Worm (Caenorhabditis elegans) whole organism, L4 larva: ENCODE data around the gene F09C6.14.

Source experiments
- D1046.2 ChIP-seq: fragments of 200-800 bp; sonication (Bioruptor generic); IDR thresholded peaks from 2 replicates; pipeline ENCODE4 v1.3.6; 2022; ENCODE audit warnings: missing genetic modification characterization, missing compliant biosample characterization
- F10B5.3 ChIP-seq: sonication (generic microtip); optimal IDR thresholded peaks from 2 replicates; lab custom pipeline; 2016; ENCODE audit warnings: mild to moderate bottlenecking, missing genetic modification characterization, missing compliant biosample characterization
- F37D6.2 ChIP-seq: sonication (generic microtip); optimal IDR thresholded peaks from 2 replicates; lab custom pipeline; 2016; ENCODE audit warnings: mild to moderate bottlenecking, missing genetic modification characterization, missing compliant biosample characterization
- Y105C5A.15 ChIP-seq: fragments of 200-800 bp; sonication (Bioruptor generic); IDR thresholded peaks from 2 replicates; pipeline ENCODE4 v1.3.6; 2022; ENCODE audit warnings: missing genetic modification characterization, missing compliant biosample characterization
- Y48G9A.11 ChIP-seq: fragments of 200-800 bp; sonication (Bioruptor generic); IDR thresholded peaks from 2 replicates; pipeline ENCODE4 v1.3.6; 2022; ENCODE audit warnings: missing genetic modification reagents, missing genetic modification characterization, missing compliant biosample characterization
- aly-2 ChIP-seq: sonication (generic microtip); optimal IDR thresholded peaks from 2 replicates; lab custom pipeline; 2018; ENCODE audit warnings: missing biosample characterization, missing genetic modification characterization
- attf-4 ChIP-seq: sonication (generic microtip); optimal IDR thresholded peaks from 3 replicates; lab custom pipeline; 2017; ENCODE audit warnings: missing biosample characterization, missing genetic modification characterization
- ctbp-1 ChIP-seq: fragments of 200-800 bp; sonication (Bioruptor generic); IDR thresholded peaks from 2 replicates; pipeline ENCODE4 v1.3.6; 2022; ENCODE audit warnings: missing genetic modification reagents, missing genetic modification characterization, missing compliant biosample characterization
- daf-19 ChIP-seq: fragments of 200-800 bp; sonication (Bioruptor generic); conservative IDR thresholded peaks from 2 replicates; pipeline ENCODE4 v1.3.6; 2022; ENCODE audit warnings: missing genetic modification characterization, missing compliant biosample characterization
- dmd-6 ChIP-seq: fragments of 200-800 bp; sonication (Bioruptor generic); IDR thresholded peaks from 2 replicates; pipeline ENCODE4 v1.3.6; 2022; ENCODE audit warnings: missing genetic modification reagents, missing genetic modification characterization, missing compliant biosample characterization
- dmd-9 ChIP-seq: fragments of 200-800 bp; sonication (Bioruptor generic); IDR thresholded peaks from 2 replicates; pipeline ENCODE4 v1.3.6; 2022; ENCODE audit warnings: missing genetic modification reagents, missing genetic modification characterization, missing compliant biosample characterization
- hlh-11 ChIP-seq: fragments of 200-800 bp; sonication (Bioruptor generic); optimal IDR thresholded peaks from 2 replicates; lab custom pipeline; 2018; ENCODE audit warnings: mild to moderate bottlenecking, missing genetic modification characterization, missing compliant biosample characterization
- lir-3 ChIP-seq: sonication (generic microtip); optimal IDR thresholded peaks from 2 replicates; lab custom pipeline; 2016; ENCODE audit warnings: mild to moderate bottlenecking, missing genetic modification characterization, missing compliant biosample characterization
- mdl-1 ChIP-seq, 2 experiments: fragments of 150-350 bp in 1 of 2; sonication (generic microtip) in 1 of 2; optimal IDR thresholded peaks; 2 replicates each; lab custom pipeline; 2014 to 2017; ENCODE audit warnings: missing biosample characterization in 2 of 2, missing genetic modification characterization in 2 of 2
- mes-2 ChIP-seq: sonication (generic microtip); optimal IDR thresholded peaks from 2 replicates; lab custom pipeline; 2016; ENCODE audit warnings: missing genotype, mild to moderate bottlenecking, missing genetic modification characterization, missing compliant biosample characterization; ENCODE audit not compliant: poor library complexity, severe bottlenecking
- mxl-3 ChIP-seq: fragments of 200-800 bp; sonication (Bioruptor generic); optimal IDR thresholded peaks from 2 replicates; lab custom pipeline; 2018; ENCODE audit warnings: mild to moderate bottlenecking, missing genetic modification characterization, missing compliant biosample characterization
- nhr-42 ChIP-seq: fragments of 200-800 bp; sonication (Bioruptor generic); IDR thresholded peaks from 2 replicates; pipeline ENCODE4 v1.3.6; 2022; ENCODE audit warnings: missing genetic modification characterization, missing compliant biosample characterization
- nhr-48 ChIP-seq: sonication (generic microtip); optimal IDR thresholded peaks from 2 replicates; lab custom pipeline; 2016; ENCODE audit warnings: mild to moderate bottlenecking, missing genetic modification characterization, missing compliant biosample characterization
- nhr-6 ChIP-seq: fragments of 150-350 bp; optimal IDR thresholded peaks from 2 replicates; lab custom pipeline; 2014; ENCODE audit warnings: missing biosample characterization, missing genetic modification characterization
- pha-4 ChIP-seq, 2 experiments: fragments of 150-350 bp in 1 of 2; fragments of 200-800 bp in 1 of 2; sonication (Bioruptor generic) in 1 of 2; IDR thresholded peaks in 1 of 2; optimal IDR thresholded peaks in 1 of 2; 2 replicates each; pipeline versions ENCODE4 v1.3.6 to Lab custom; 2014 to 2022; ENCODE audit warnings: missing genetic modification characterization in 2 of 2, missing genetic modification reagents in 2 of 2, missing biosample characterization in 1 of 2, missing compliant biosample characterization in 1 of 2
- php-3 ChIP-seq: fragments of 200-800 bp; sonication (Bioruptor generic); IDR thresholded peaks from 2 replicates; pipeline ENCODE4 v1.3.6; 2022; ENCODE audit warnings: missing genetic modification reagents, missing genetic modification characterization, missing compliant biosample characterization
- sdz-12 ChIP-seq: fragments of 200-800 bp; sonication (Bioruptor generic); optimal IDR thresholded peaks from 2 replicates; lab custom pipeline; 2018; ENCODE audit warnings: mild to moderate bottlenecking, missing genetic modification characterization, missing compliant biosample characterization
- set-16 ChIP-seq: fragments of 200-800 bp; sonication (Bioruptor generic); IDR thresholded peaks from 2 replicates; pipeline ENCODE4 v1.3.6; 2022; ENCODE audit warnings: missing genetic modification reagents, missing genetic modification characterization, missing compliant biosample characterization
- snpc-1.2 ChIP-seq: fragments of 200-800 bp; sonication (Bioruptor generic); IDR thresholded peaks from 2 replicates; pipeline ENCODE4 v1.3.6; 2022; ENCODE audit warnings: missing genetic modification reagents, missing genetic modification characterization, missing compliant biosample characterization
- spr-3 ChIP-seq: fragments of 200-800 bp; sonication (Bioruptor generic); optimal IDR thresholded peaks from 2 replicates; lab custom pipeline; 2018; ENCODE audit warnings: mild to moderate bottlenecking, missing genetic modification characterization, missing compliant biosample characterization
- tag-97 ChIP-seq: fragments of 200-800 bp; sonication (Bioruptor generic); IDR thresholded peaks from 2 replicates; pipeline ENCODE4 v1.3.6; 2022; ENCODE audit warnings: missing genetic modification characterization, missing compliant biosample characterization
- unc-62 ChIP-seq, 3 experiments: fragments of 150-350 bp in 1 of 3; sonication (generic microtip); optimal IDR thresholded peaks in 2 of 3; peaks in 1 of 3; 1 replicate in 1 of 3; 2 replicates in 2 of 3; lab custom pipeline; 2014 to 2017; ENCODE audit warnings: missing biosample characterization in 3 of 3, missing genetic modification characterization in 3 of 3, missing genetic modification reagents in 3 of 3, missing genotype in 1 of 3
- zag-1 ChIP-seq: fragments of 150-350 bp; optimal IDR thresholded peaks from 2 replicates; lab custom pipeline; 2014; ENCODE audit warnings: missing biosample characterization, missing genetic modification characterization

The F09C6.14 gene

DNA sequence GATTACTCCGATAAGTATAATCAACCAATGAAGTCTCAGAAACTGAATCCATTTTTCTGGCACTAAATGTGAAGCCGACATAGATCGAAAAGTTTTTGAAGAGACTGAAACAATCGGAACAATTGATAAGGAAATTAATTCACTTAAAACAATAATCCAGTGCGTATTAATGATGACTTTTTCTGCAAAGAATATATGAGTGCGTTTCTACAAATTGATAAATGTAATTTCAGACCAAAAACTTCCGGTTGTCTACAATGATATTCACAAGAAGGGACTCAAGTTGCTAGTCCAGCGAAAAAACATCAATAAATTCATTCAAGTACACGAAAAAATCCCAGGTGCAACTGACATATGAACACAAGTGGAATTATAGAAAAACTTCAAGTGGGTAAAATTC lies 11.0 kb upstream of the F09C6.14 start, which contains the start of gene clec-33 (continued):
- no peak for TF ChIP-seq Y48G9A.11 (GFP tag; lab: Robert Waterston, UW)
- TF ChIP-seq ctbp-1, result no peak

DNA sequence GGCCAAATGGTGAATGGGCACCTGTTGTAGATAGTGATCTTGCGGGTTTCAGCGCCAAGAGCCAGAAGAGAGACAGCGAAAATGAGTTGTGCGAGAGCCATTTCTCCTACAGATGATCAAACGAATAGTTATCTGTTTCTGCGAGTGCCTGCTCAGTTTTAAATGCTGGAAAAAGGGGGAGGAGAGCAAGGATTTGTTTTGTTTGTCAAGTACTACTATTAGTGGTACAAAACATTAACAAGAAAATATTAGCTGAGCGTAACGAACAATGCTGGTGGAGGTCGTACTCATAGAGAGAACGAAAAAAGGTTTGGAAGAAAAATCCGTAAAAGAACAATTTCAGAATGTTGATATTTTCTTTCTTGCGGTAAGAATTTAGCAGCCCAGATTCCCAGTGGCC lies 9.4 kb upstream of the F09C6.14 start, which contains the start of gene thn-4:
thn-4 (minus strand) TSS at position 101 of the 400 bp plus-strand sequence.
- no peak for TF ChIP-seq tag-97 (GFP tag; lab: Robert Waterston, UW)
- TF ChIP-seq set-16 (GFP tag; lab: Robert Waterston, UW), result no peak
- no peak for TF ChIP-seq nhr-6 (tag; lab: Kevin White, UChicago)
- no peak for TF ChIP-seq mdl-1 (tag; optimal IDR thresholded peaks at IDR 0.05; lab: Kevin White, UChicago)
- TF ChIP-seq Y48G9A.11 (GFP tag; lab: Robert Waterston, UW), result no peak
- no peak for TF ChIP-seq daf-19
- no peak for TF ChIP-seq pha-4 (GFP tag; IDR thresholded peaks at IDR 0.05; lab: Robert Waterston, UW)
- no peak for TF ChIP-seq pha-4 (tag; optimal IDR thresholded peaks at IDR 0.05; lab: Kevin White, UChicago)
- TF ChIP-seq attf-4, result no peak
- TF ChIP-seq aly-2 (tag; lab: Kevin White, UChicago), result no peak
- TF ChIP-seq nhr-48 (tag; lab: Kevin White, UChicago), result no peak
- no peak for TF ChIP-seq nhr-42
- TF ChIP-seq F37D6.2, result no peak
- no peak for TF ChIP-seq mes-2 (tag; lab: Kevin White, UChicago)
- no peak for TF ChIP-seq Y105C5A.15 (GFP tag; lab: Robert Waterston, UW)
- no peak for TF ChIP-seq hlh-11 (tag; lab: Kevin White, UChicago)

DNA sequence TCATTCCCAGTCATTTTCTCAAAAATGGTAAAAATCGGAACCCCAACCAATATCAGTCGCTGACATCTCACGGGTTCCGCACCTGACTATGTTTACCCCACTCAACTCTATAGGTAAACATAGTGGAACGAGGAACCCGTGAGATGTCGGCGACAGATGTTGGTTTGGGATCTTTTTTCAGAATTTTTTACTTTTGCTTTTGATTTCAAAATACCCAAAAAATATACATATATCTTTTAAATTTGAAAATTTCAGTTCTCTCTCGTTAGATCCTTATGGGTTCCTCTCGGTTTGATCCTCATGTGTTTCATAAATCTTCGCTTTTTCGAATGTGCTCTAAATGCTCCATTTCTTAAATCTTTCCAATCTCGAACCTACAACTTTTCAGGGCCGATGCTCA lies 7.1 kb upstream of the F09C6.14 start, which contains the start of gene srw-23:
srw-23 (plus strand) TSS at position 301 of the 400 bp plus-strand sequence.
- TF ChIP-seq snpc-1.2 (GFP tag; lab: Robert Waterston, UW) (no peak), unc-62 (GFP tag; optimal IDR thresholded peaks at IDR 0.05 in 1 of 2; lab: Kevin White, UChicago) (peak in 1 of 2 experiments; percentile 28), unc-62 (tag; optimal IDR thresholded peaks at IDR 0.05; lab: Kevin White, UChicago) (no peak)

DNA sequence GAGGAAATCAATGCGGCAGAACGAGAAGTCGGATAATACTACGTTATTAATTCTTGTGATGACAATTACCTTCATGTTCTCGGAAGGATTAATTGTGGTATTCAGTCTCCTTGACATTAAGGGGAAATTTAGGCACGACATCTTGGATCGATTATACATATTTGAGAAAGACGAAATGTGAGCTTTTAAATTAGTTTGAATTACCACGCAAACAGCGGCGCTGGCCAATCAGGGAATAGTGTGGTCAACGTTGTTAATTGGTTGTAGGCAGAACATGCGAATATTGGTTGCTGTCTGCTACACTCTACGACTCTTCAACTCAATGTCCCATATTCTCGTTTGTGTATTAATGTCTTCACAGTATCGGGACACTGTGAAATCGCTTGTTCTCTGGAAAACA lies 5.8 kb upstream of the F09C6.14 start, which contains the start of gene F49A5.10:
F49A5.10 (plus strand) TSS at position 301 of the 400 bp plus-strand sequence.
- TF ChIP-seq F37D6.2 (no peak), D1046.2 (GFP tag; lab: Robert Waterston, UW) (no peak), spr-3 (GFP tag; lab: Kevin White, UChicago) (no peak), sdz-12 (GFP tag; lab: Kevin White, UChicago) (no peak), F10B5.3 (tag; lab: Kevin White, UChicago) (no peak), ctbp-1 (no peak), zag-1 (tag; lab: Kevin White, UChicago) (no peak), mxl-3 (GFP tag; lab: Kevin White, UChicago) (no peak), lir-3 (no peak), Y48G9A.11 (GFP tag; lab: Robert Waterston, UW) (no peak), dmd-9 (GFP tag; lab: Robert Waterston, UW) (no peak), php-3 (no peak), aly-2 (tag; lab: Kevin White, UChicago) (no peak), dmd-6 (GFP tag; lab: Robert Waterston, UW) (no peak)
- TF ChIP-seq, all 104 proteins: peak for 0

DNA sequence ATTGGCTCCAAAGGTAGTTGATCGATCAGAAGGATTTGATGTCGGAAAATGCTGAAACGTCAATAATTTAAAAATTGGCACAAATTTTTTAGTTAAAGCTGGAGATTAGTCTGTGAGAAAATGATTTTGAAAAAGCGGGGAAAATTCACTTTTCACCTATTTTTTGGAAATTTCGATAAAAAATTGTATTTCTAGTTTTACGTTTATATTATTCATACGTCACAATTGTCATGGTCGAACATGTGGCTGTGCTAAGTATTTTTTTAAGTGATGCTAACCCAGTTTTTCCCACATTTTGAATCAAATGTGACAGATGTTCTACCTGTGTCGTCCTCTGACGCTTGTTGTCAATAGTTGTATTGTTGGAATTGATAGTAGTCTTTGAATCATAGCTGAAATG lies 1.2 kb upstream of the F09C6.14 start:
- TF ChIP-seq unc-62 (GFP tag; optimal IDR thresholded peaks at IDR 0.05 in 1 of 2; lab: Kevin White, UChicago) (peak in 1 of 2 experiments; percentile 94), unc-62 (tag; optimal IDR thresholded peaks at IDR 0.05; lab: Kevin White, UChicago) (no peak), mdl-1 (tag; optimal IDR thresholded peaks at IDR 0.05; lab: Kevin White, UChicago) (no peak)

DNA sequence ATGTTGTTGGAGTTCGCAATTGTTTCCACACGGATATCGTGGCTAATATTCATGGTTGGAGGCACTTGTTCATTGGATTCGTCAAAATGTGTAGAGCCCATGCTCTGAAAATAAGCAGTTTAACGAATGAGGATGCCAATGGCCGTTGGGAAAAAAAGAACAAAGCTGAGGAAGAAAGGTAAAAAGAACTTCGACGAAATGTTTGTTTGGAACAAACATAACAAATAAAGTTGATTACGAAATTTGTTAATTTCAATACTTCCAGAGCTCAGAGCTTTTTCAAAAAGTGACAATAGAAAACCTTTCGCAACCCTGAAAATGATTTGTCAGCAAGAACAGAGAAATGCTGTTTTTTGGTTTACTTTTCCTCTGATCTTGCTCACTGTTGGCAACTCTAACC lies 725 bp upstream of the F09C6.14 start, which contains the start of gene F09C6.3:
F09C6.3 (minus strand) TSS at position 101 of the 400 bp plus-strand sequence.
- TF ChIP-seq nhr-48 (tag; lab: Kevin White, UChicago), result no peak
